Worm (Caenorhabditis elegans): Measurements from ENCODE around the gene ubh-2.

Gene ubh-2

ce11 chrV:6509717-6510116 lies at the start of gene ubh-2:
Gene ubh-2 (minus strand): TSS chrV:6509817.
- TF ChIP-seq pax-3 (tag; optimal IDR thresholded peaks at IDR 0.05) (no peak), elt-3 (tag; optimal IDR thresholded peaks at IDR 0.05) (no peak), ztf-4 (tag; optimal IDR thresholded peaks at IDR 0.05) (no peak), skn-1 (tag; optimal IDR thresholded peaks at IDR 0.05) (no peak), ama-1 (optimal IDR thresholded peaks at IDR 0.05) (no peak)

ce11 chrV:6559105-6559504 lies 49.5 kb upstream of the ubh-2 start, which contains the start of gene spp-26:
Gene spp-26 (minus strand): TSS chrV:6559205.
- TF ChIP-seq skn-1 (tag; optimal IDR thresholded peaks at IDR 0.05) (no peak), irx-1 (tag; optimal IDR thresholded peaks at IDR 0.05) (no peak), zag-1 (tag; optimal IDR thresholded peaks at IDR 0.05) (no peak), ceh-63 (GFP tag; optimal IDR thresholded peaks at IDR 0.05) (no peak), fkh-4 (tag; optimal IDR thresholded peaks at IDR 0.05; ENCODE audit: borderline replicate concordance) (no peak), lin-35 (GFP tag; optimal IDR thresholded peaks at IDR 0.05) (no peak), lin-39 (tag; optimal IDR thresholded peaks at IDR 0.05) (no peak), ztf-11 (tag; optimal IDR thresholded peaks at IDR 0.05) (no peak), nhr-90 (tag; optimal IDR thresholded peaks at IDR 0.05; ENCODE audit: poor library complexity) (no peak), rnt-1 (tag; optimal IDR thresholded peaks at IDR 0.05) (no peak), C04F5.9 (tag; optimal IDR thresholded peaks at IDR 0.05) (no peak), ztf-4 (tag; optimal IDR thresholded peaks at IDR 0.05) (no peak), lir-3 (tag; optimal IDR thresholded peaks at IDR 0.05; ENCODE audit: poor library complexity) (no peak), zip-4 (GFP tag; optimal IDR thresholded peaks at IDR 0.05) (no peak), alr-1 (tag; optimal IDR thresholded peaks at IDR 0.05; ENCODE audit: borderline replicate concordance) (no peak)

ce11 chrV:6558103-6558502 lies 48.5 kb upstream of the ubh-2 start, which contains the start of gene spp-20:
Gene spp-20 (minus strand): TSS chrV:6558203.
- TF ChIP-seq unc-62 (GFP tag; optimal IDR thresholded peaks at IDR 0.05): no peak
- no peak for TF ChIP-seq isw-1 (GFP tag; IDR thresholded peaks at IDR 0.05)
- no peak for TF ChIP-seq jun-1 (tag; optimal IDR thresholded peaks at IDR 0.05)
- no peak for TF ChIP-seq nhr-47 (tag; optimal IDR thresholded peaks at IDR 0.05)
- no peak for TF ChIP-seq dsc-1 (tag; optimal IDR thresholded peaks at IDR 0.05)
- no peak for TF ChIP-seq elt-3 (tag; optimal IDR thresholded peaks at IDR 0.05)
- TF ChIP-seq nhr-11 (tag; optimal IDR thresholded peaks at IDR 0.05): no peak
- no peak for TF ChIP-seq pax-3 (tag; optimal IDR thresholded peaks at IDR 0.05)
- no peak for TF ChIP-seq egl-13 (tag; optimal IDR thresholded peaks at IDR 0.05)
- TF ChIP-seq ces-1 (GFP tag; optimal IDR thresholded peaks at IDR 0.05): no peak
- TF ChIP-seq alr-1 (tag; optimal IDR thresholded peaks at IDR 0.05; ENCODE audit: borderline replicate concordance): no peak
- no peak for TF ChIP-seq nhr-85 (tag)
- no peak for TF ChIP-seq xbp-1 (tag; optimal IDR thresholded peaks at IDR 0.05)
- TF ChIP-seq Y116A8C.19 (tag; optimal IDR thresholded peaks at IDR 0.05; ENCODE audit: borderline replicate concordance): no peak
- TF ChIP-seq ceh-82 (tag; optimal IDR thresholded peaks at IDR 0.05): no peak
- TF ChIP-seq nhr-76 (tag; optimal IDR thresholded peaks at IDR 0.05): no peak

DNA sequence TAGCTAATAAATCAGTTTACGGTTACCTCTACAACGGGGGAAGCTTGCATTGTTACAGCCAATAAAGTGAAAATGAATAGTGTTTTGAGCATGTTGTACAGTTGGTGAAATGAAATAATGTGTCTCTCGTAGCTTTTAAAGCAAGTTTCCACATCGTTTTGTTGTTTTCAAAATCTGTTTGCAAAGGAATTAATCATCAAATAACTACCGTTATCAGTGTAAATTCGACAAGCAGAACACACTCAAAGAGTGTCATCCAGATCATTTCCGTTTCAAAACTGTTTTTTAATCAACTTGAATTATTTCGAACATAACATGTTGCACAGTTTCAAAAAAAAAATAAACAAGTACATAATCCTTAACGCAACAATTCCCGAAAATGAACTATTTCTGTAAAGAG lies 47.4 kb upstream of the ubh-2 start, which contains the start of gene spp-27:
Gene spp-27 (minus strand): TSS at position 101 of the 400 bp plus-strand sequence.
- no peak for TF ChIP-seq pag-3 (tag; optimal IDR thresholded peaks at IDR 0.05; ENCODE audit: borderline replicate concordance, insufficient read depth)
- TF ChIP-seq lin-13 (GFP tag; optimal IDR thresholded peaks at IDR 0.05): no peak
- no peak for TF ChIP-seq nhr-76 (tag; optimal IDR thresholded peaks at IDR 0.05)
- no peak for TF ChIP-seq rnt-1 (tag; optimal IDR thresholded peaks at IDR 0.05)
- TF ChIP-seq elt-2 (tag; optimal IDR thresholded peaks at IDR 0.05): no peak
- no peak for TF ChIP-seq fos-1 (tag; optimal IDR thresholded peaks at IDR 0.05)
- no peak for TF ChIP-seq ces-1 (GFP tag; optimal IDR thresholded peaks at IDR 0.05)
- no peak for TF ChIP-seq swsn-7 (tag; optimal IDR thresholded peaks at IDR 0.05)

Measured in whole organism, L1 larva.